Fruit fly (Drosophila melanogaster) whole organism, embryonic: Measurements from ENCODE around the gene tst.

Experiments used
- ATbp ChIP-seq: fragments of 200-800 bp; sonication (Bioruptor generic); optimal IDR thresholded peaks from 2 replicates; lab custom pipeline; 2017; ENCODE audit warnings: missing biosample characterization, mild to moderate bottlenecking, missing genetic modification characterization, missing genetic modification reagents
- Atf3 ChIP-seq: fragments of 200-800 bp; sonication (Bioruptor generic); optimal IDR thresholded peaks from 3 replicates; lab custom pipeline; 2016; ENCODE audit warnings: missing biosample characterization, missing genetic modification characterization
- B-H1 ChIP-seq: fragments of 200-800 bp; sonication (Bioruptor generic); IDR thresholded peaks from 3 replicates; pipeline ENCODE4 v1.3.6; 2022; ENCODE audit warnings: missing biosample characterization, missing genetic modification characterization
- Blimp-1 ChIP-seq: fragments of 200-800 bp; sonication (Bioruptor generic); optimal IDR thresholded peaks from 3 replicates; lab custom pipeline; 2018; ENCODE audit warnings: missing biosample characterization, missing genetic modification characterization, mild to moderate bottlenecking, moderate library complexity, missing genetic modification reagents
- CG11247 ChIP-seq: fragments of 200-800 bp; sonication (Bioruptor generic); IDR thresholded peaks from 2 replicates; pipeline ENCODE4 v1.3.6; 2022; ENCODE audit warnings: missing biosample characterization, missing genetic modification characterization
- CG11696 ChIP-seq: fragments of 200-800 bp; sonication (Bioruptor generic); IDR thresholded peaks from 2 replicates; pipeline ENCODE4 v1.3.6; 2022; ENCODE audit warnings: missing biosample characterization, missing genetic modification characterization
- CG13296 ChIP-seq: fragments of 200-800 bp; sonication (Bioruptor generic); optimal IDR thresholded peaks from 3 replicates; lab custom pipeline; 2018; ENCODE audit warnings: missing biosample characterization, mild to moderate bottlenecking, missing genetic modification characterization
- CG13624 ChIP-seq: fragments of 200-800 bp; sonication (Bioruptor generic); optimal IDR thresholded peaks from 2 replicates; lab custom pipeline; 2016; ENCODE audit warnings: missing biosample characterization, missing genetic modification characterization
- CG1647 ChIP-seq: fragments of 200-800 bp; sonication (Bioruptor generic); optimal IDR thresholded peaks from 3 replicates; lab custom pipeline; 2016; ENCODE audit warnings: missing biosample characterization, missing genetic modification characterization
- CG17568 ChIP-seq: fragments of 200-800 bp; sonication (Bioruptor generic); optimal IDR thresholded peaks from 2 replicates; lab custom pipeline; 2018; ENCODE audit warnings: missing biosample characterization, mild to moderate bottlenecking, missing genetic modification characterization, moderate library complexity
- CG17802 ChIP-seq: fragments of 200-800 bp; sonication (Bioruptor generic); optimal IDR thresholded peaks from 2 replicates; lab custom pipeline; 2018; ENCODE audit warnings: missing biosample characterization, mild to moderate bottlenecking, missing genetic modification characterization, moderate library complexity
- CG2712 ChIP-seq: fragments of 200-800 bp; optimal IDR thresholded peaks from 3 replicates; lab custom pipeline; 2019; ENCODE audit warnings: missing biosample characterization, mild to moderate bottlenecking, missing genetic modification characterization, moderate library complexity
- CG30403 ChIP-seq: fragments of 200-800 bp; sonication (Bioruptor generic); optimal IDR thresholded peaks from 3 replicates; lab custom pipeline; 2016; ENCODE audit warnings: missing biosample characterization, missing genetic modification characterization
- CG31441 ChIP-seq: fragments of 200-800 bp; sonication (Bioruptor generic); IDR thresholded peaks from 2 replicates; pipeline ENCODE4 v1.3.6; 2022; ENCODE audit warnings: missing biosample characterization, missing genetic modification characterization
- CG32767 ChIP-seq: fragments of 200-800 bp; sonication (Bioruptor generic); IDR thresholded peaks from 2 replicates; pipeline ENCODE4 v1.3.6; 2022; ENCODE audit warnings: missing biosample characterization, missing genetic modification characterization
- CG3847 ChIP-seq: fragments of 200-800 bp; sonication (Bioruptor generic); IDR thresholded peaks from 2 replicates; pipeline ENCODE4 v1.3.6; 2022; ENCODE audit warnings: missing biosample characterization, missing genetic modification characterization
- CG4854 ChIP-seq: fragments of 200-800 bp; sonication (Bioruptor generic); optimal IDR thresholded peaks from 2 replicates; lab custom pipeline; 2016; ENCODE audit warnings: missing biosample characterization, missing genetic modification characterization, inconsistent platforms
- CG7372 ChIP-seq: fragments of 200-800 bp; sonication (Bioruptor generic); IDR thresholded peaks from 2 replicates; pipeline ENCODE4 v1.3.6; 2022; ENCODE audit warnings: missing biosample characterization, missing genetic modification characterization
- CG8359 ChIP-seq: fragments of 200-800 bp; sonication (Bioruptor generic); optimal IDR thresholded peaks from 2 replicates; lab custom pipeline; 2017; ENCODE audit warnings: missing biosample characterization, mild to moderate bottlenecking, missing genetic modification characterization, borderline replicate concordance
- CG8478 ChIP-seq: fragments of >200 bp; optimal IDR thresholded peaks from 2 replicates; lab custom pipeline; 2018
- CG8924 ChIP-seq: fragments of 200-800 bp; optimal IDR thresholded peaks from 3 replicates; lab custom pipeline; 2019; ENCODE audit warnings: missing biosample characterization, mild to moderate bottlenecking, missing genetic modification characterization, moderate library complexity
- CG9215 ChIP-seq: fragments of 200-800 bp; sonication (Bioruptor generic); IDR thresholded peaks from 2 replicates; pipeline ENCODE4 v1.3.6; 2022; ENCODE audit warnings: missing biosample characterization, missing genetic modification characterization
- CG9797 ChIP-seq: fragments of 200-800 bp; sonication (Bioruptor generic); optimal IDR thresholded peaks from 3 replicates; lab custom pipeline; 2018; ENCODE audit warnings: missing biosample characterization, mild to moderate bottlenecking, missing genetic modification characterization
- CG9932 ChIP-seq: fragments of 200-800 bp; sonication (Bioruptor generic); IDR thresholded peaks from 2 replicates; pipeline ENCODE4 v1.3.6; 2022; ENCODE audit warnings: missing biosample characterization, missing genetic modification characterization
- HLH4C ChIP-seq: fragments of 200-800 bp; sonication (Bioruptor generic); IDR thresholded peaks from 3 replicates; pipeline ENCODE4 v1.3.6; 2022; ENCODE audit warnings: missing biosample characterization, missing genetic modification characterization; ENCODE audit not compliant: partially characterized antibody
- Hr51 ChIP-seq, 2 experiments: fragments of 200-800 bp; sonication (Bioruptor generic); optimal IDR thresholded peaks; 2 replicates in 1 of 2; 3 replicates in 1 of 2; lab custom pipeline; 2016 to 2018; ENCODE audit warnings: missing biosample characterization in 2 of 2, missing genetic modification characterization in 2 of 2, mild to moderate bottlenecking in 1 of 2, moderate library complexity in 1 of 2
- Lhr ChIP-seq: fragments of 200-800 bp; sonication (Bioruptor generic); optimal IDR thresholded peaks from 3 replicates; lab custom pipeline; 2017; ENCODE audit warnings: mild to moderate bottlenecking, missing biosample characterization, missing genetic modification reagents, missing genetic modification characterization
- Meics ChIP-seq: fragments of 200-800 bp; sonication (Bioruptor generic); optimal IDR thresholded peaks from 2 replicates; lab custom pipeline; 2017; ENCODE audit warnings: missing biosample characterization, mild to moderate bottlenecking, missing genetic modification characterization
- Nf-YA ChIP-seq: fragments of 200-800 bp; sonication (Bioruptor generic); IDR thresholded peaks from 2 replicates; pipeline ENCODE4 v1.3.6; 2022; ENCODE audit warnings: missing biosample characterization, missing genetic modification characterization
- Ptx1 ChIP-seq: fragments of 200-800 bp; sonication (Bioruptor generic); IDR thresholded peaks from 2 replicates; pipeline ENCODE4 v1.3.6; 2022; ENCODE audit warnings: missing biosample characterization, missing genetic modification characterization
- Sin3A ChIP-seq: fragments of >200 bp; optimal IDR thresholded peaks from 2 replicates; lab custom pipeline; 2018
- Usf ChIP-seq: fragments of 200-800 bp; sonication (Bioruptor generic); optimal IDR thresholded peaks from 2 replicates; lab custom pipeline; 2017; ENCODE audit warnings: missing genotype, missing biosample characterization, missing genetic modification characterization
- Xbp1 ChIP-seq: fragments of 200-800 bp; sonication (Bioruptor generic); optimal IDR thresholded peaks from 3 replicates; lab custom pipeline; 2016; ENCODE audit warnings: missing biosample characterization, mild to moderate bottlenecking, missing genetic modification characterization
- al ChIP-seq: fragments of 200-800 bp; sonication (Bioruptor generic); IDR thresholded peaks from 2 replicates; pipeline ENCODE4 v1.3.6; 2022; ENCODE audit warnings: missing biosample characterization, missing genetic modification characterization
- bbx ChIP-seq: fragments of 200-800 bp; sonication (Bioruptor generic); IDR thresholded peaks from 2 replicates; pipeline ENCODE4 v1.3.6; 2022; ENCODE audit warnings: missing biosample characterization, missing genetic modification characterization; ENCODE audit not compliant: partially characterized antibody
- chn ChIP-seq: fragments of 200-800 bp; sonication (Bioruptor generic); optimal IDR thresholded peaks from 2 replicates; lab custom pipeline; 2016; ENCODE audit warnings: missing biosample characterization, missing genetic modification characterization
- dysf ChIP-seq: fragments of 200-800 bp; sonication (Bioruptor generic); IDR thresholded peaks from 3 replicates; pipeline ENCODE4 v1.3.6; 2022; ENCODE audit warnings: missing biosample characterization, missing genetic modification characterization
- ewg ChIP-seq: fragments of 200-800 bp; sonication (Bioruptor generic); optimal IDR thresholded peaks from 3 replicates; lab custom pipeline; 2017; ENCODE audit warnings: mild to moderate bottlenecking, missing biosample characterization, missing genetic modification reagents, missing genetic modification characterization
- fd64A ChIP-seq: fragments of 200-800 bp; sonication (Bioruptor generic); optimal IDR thresholded peaks from 3 replicates; lab custom pipeline; 2018; ENCODE audit warnings: missing biosample characterization, mild to moderate bottlenecking, missing genetic modification characterization
- grn ChIP-seq: fragments of 200-800 bp; sonication (Bioruptor generic); optimal IDR thresholded peaks from 3 replicates; lab custom pipeline; 2017; ENCODE audit warnings: missing biosample characterization, missing genetic modification characterization
- hth ChIP-seq: fragments of >200 bp; optimal IDR thresholded peaks from 2 replicates; lab custom pipeline; 2017; ENCODE audit warnings: inconsistent platforms
- jing ChIP-seq: fragments of 200-800 bp; sonication (Bioruptor generic); optimal IDR thresholded peaks from 2 replicates; lab custom pipeline; 2018; ENCODE audit warnings: missing biosample characterization, mild to moderate bottlenecking, missing genetic modification characterization
- jumu ChIP-seq: fragments of 200-800 bp; sonication (Bioruptor generic); optimal IDR thresholded peaks from 3 replicates; lab custom pipeline; 2016; ENCODE audit warnings: missing biosample characterization, missing genetic modification characterization
- kah ChIP-seq: fragments of 200-800 bp; sonication (Bioruptor generic); optimal IDR thresholded peaks from 2 replicates; lab custom pipeline; 2018; ENCODE audit warnings: missing biosample characterization, mild to moderate bottlenecking, missing genetic modification characterization
- kay ChIP-seq: fragments of 200-800 bp; sonication (Bioruptor generic); optimal IDR thresholded peaks from 2 replicates; lab custom pipeline; 2016; ENCODE audit warnings: missing biosample characterization, missing genetic modification characterization
- lbe ChIP-seq: fragments of 200-800 bp; sonication (Bioruptor generic); optimal IDR thresholded peaks from 2 replicates; lab custom pipeline; 2016; ENCODE audit warnings: missing biosample characterization, mild to moderate bottlenecking, missing genetic modification characterization
- otp ChIP-seq: fragments of 200-800 bp; sonication (Bioruptor generic); IDR thresholded peaks from 3 replicates; pipeline ENCODE4, ENCODE4 v1.3.6; 2022; ENCODE audit warnings: missing biosample characterization, missing genetic modification characterization
- pfk ChIP-seq: fragments of 200-800 bp; sonication (Bioruptor generic); optimal IDR thresholded peaks from 2 replicates; lab custom pipeline; 2018; ENCODE audit warnings: missing biosample characterization, mild to moderate bottlenecking, missing genetic modification characterization, moderate library complexity
- seq ChIP-seq: fragments of 200-800 bp; sonication (Bioruptor generic); IDR thresholded peaks from 2 replicates; pipeline ENCODE4 v1.3.6; 2022; ENCODE audit warnings: missing biosample characterization, missing genetic modification characterization
- slou ChIP-seq: fragments of 200-800 bp; sonication (Bioruptor generic); optimal IDR thresholded peaks from 3 replicates; lab custom pipeline; 2016; ENCODE audit warnings: missing biosample characterization, missing genetic modification characterization
- zfh1 ChIP-seq: fragments of 200-800 bp; sonication (Bioruptor generic); IDR thresholded peaks from 3 replicates; pipeline ENCODE4 v1.3.6; 2022; ENCODE audit warnings: missing biosample characterization, missing genetic modification characterization

Gene tst

dm6 chr3R:23732990-23733512 lies 39.6 kb downstream of the tst start, which contains the start of the genes Hmgcr and Rpn9 (continued):
- TF ChIP-seq jumu (GFP tag; lab: Kevin White, UChicago) (peak; percentile 8), CG13624 (GFP tag; lab: Kevin White, UChicago) (peak; percentile 14), hth (lab: Kevin White, UChicago) (no peak), Ptx1 (GFP tag; lab: Robert Waterston, UW) (no peak), ATbp (GFP tag; lab: Kevin White, UChicago) (no peak), otp (GFP tag; lab: Robert Waterston, UW) (no peak), Blimp-1 (GFP tag; lab: Kevin White, UChicago) (peak; percentile 11), B-H1 (no peak), ewg (GFP tag; lab: Kevin White, UChicago) (peak; percentile 70), seq (GFP tag; lab: Robert Waterston, UW) (no peak), dysf (GFP tag; lab: Robert Waterston, UW) (no peak), CG30403 (peak; percentile 13), CG4854 (GFP tag; lab: Kevin White, UChicago) (no peak), Atf3 (GFP tag; lab: Kevin White, UChicago) (no peak), CG32767 (GFP tag; lab: Robert Waterston, UW) (no peak), Nf-YA (GFP tag; lab: Robert Waterston, UW) (no peak), CG9797 (peak; percentile 97), CG8478 (no peak), kah (GFP tag; lab: Kevin White, UChicago) (no peak), jing (no peak), CG31441 (peak; percentile 42), pfk (GFP tag; lab: Kevin White, UChicago) (peak; percentile 8), CG2712 (tag; lab: Kevin White, UChicago) (peak; percentile 61), CG11247 (GFP tag; lab: Robert Waterston, UW) (no peak), slou (no peak), CG17568 (GFP tag; lab: Kevin White, UChicago) (no peak), Lhr (peak; percentile 79), CG7372 (GFP tag; lab: Robert Waterston, UW) (no peak), zfh1 (GFP tag; lab: Robert Waterston, UW) (no peak), chn (GFP tag; lab: Kevin White, UChicago) (no peak), Hr51 (GFP tag; optimal IDR thresholded peaks at IDR 0.05; lab: Kevin White, UChicago) (peak in 1 of 2 experiments; percentile 11), Sin3A (peak; percentile 95), HLH4C (GFP tag; lab: Robert Waterston, UW) (peak; percentile 8; the same call in 1 of the 3 replicates), fd64A (no peak), CG9932 (no peak), CG8359 (GFP tag; lab: Kevin White, UChicago) (peak; percentile 9), Xbp1 (GFP tag; lab: Kevin White, UChicago) (peak; percentile 12), grn (no peak), kay (GFP tag; lab: Kevin White, UChicago) (peak; percentile 35), Usf (GFP tag; lab: Kevin White, UChicago) (no peak), al (GFP tag; lab: Robert Waterston, UW) (no peak), CG9215 (GFP tag; lab: Robert Waterston, UW) (no peak), lbe (GFP tag; lab: Kevin White, UChicago) (no peak), CG13296 (GFP tag; lab: Kevin White, UChicago) (peak; percentile 18), CG17802 (tag; lab: Kevin White, UChicago) (no peak), Meics (no peak), CG3847 (GFP tag; lab: Robert Waterston, UW) (0 out of 2 replicates have a peak, but pooled peaks have one; percentile 9), CG11696 (no peak), bbx (GFP tag; lab: Robert Waterston, UW) (peak; percentile 67; the same call in 1 of the 2 replicates), CG8924 (tag; lab: Kevin White, UChicago) (peak; percentile 44), CG1647 (GFP tag; lab: Kevin White, UChicago) (no peak)
